Worm (Caenorhabditis elegans): Measurements from ENCODE around the gene idhb-1.

ce11 chrX:14141896-14142392 lies 31.9 kb downstream of the idhb-1 start, which contains the start of gene ceh-89:
- TF ChIP-seq hlh-15 (tag; optimal IDR thresholded peaks at IDR 0.05) (no peak), syd-9 (tag; optimal IDR thresholded peaks at IDR 0.05) (no peak), ceh-2 (tag; optimal IDR thresholded peaks at IDR 0.05) (no peak), tbx-2 (tag; optimal IDR thresholded peaks at IDR 0.05) (no peak)

All from whole organism, late embryonic.